Fruit fly (Drosophila melanogaster) whole organism, pupa: ENCODE measurements around the gene CG5854.

ENCODE experiments used
- CG10348 ChIP-seq: fragments of 200-800 bp; sonication (Bioruptor generic); IDR thresholded peaks from 2 replicates; pipeline ENCODE4 v1.3.6; 2022; ENCODE audit warnings: missing biosample characterization, missing genetic modification characterization
- CG12605 ChIP-seq: fragments of 200-800 bp; sonication (Bioruptor generic); IDR thresholded peaks from 2 replicates; pipeline ENCODE4 v1.3.6; 2022; ENCODE audit warnings: missing biosample characterization, missing genetic modification characterization
- CG13204 ChIP-seq: fragments of 200-800 bp; sonication (Bioruptor generic); optimal IDR thresholded peaks from 2 replicates; lab custom pipeline; 2018; ENCODE audit warnings: missing biosample characterization, mild to moderate bottlenecking, missing genetic modification characterization, moderate library complexity
- CG14655 ChIP-seq: fragments of 200-800 bp; sonication (Bioruptor generic); optimal IDR thresholded peaks from 3 replicates; lab custom pipeline; 2017; ENCODE audit warnings: mild to moderate bottlenecking, missing biosample characterization, missing genetic modification reagents, missing genetic modification characterization
- CG15710 ChIP-seq: fragments of 200-800 bp; sonication (Bioruptor generic); optimal IDR thresholded peaks from 2 replicates; lab custom pipeline; 2018; ENCODE audit warnings: missing biosample characterization, mild to moderate bottlenecking, missing genetic modification characterization, moderate library complexity
- CG17806 ChIP-seq: fragments of 200-800 bp; sonication (Bioruptor generic); optimal IDR thresholded peaks from 2 replicates; lab custom pipeline; 2018; ENCODE audit warnings: missing biosample characterization, mild to moderate bottlenecking, missing genetic modification characterization, moderate library complexity
- CG32121 ChIP-seq: fragments of 200-800 bp; sonication (Bioruptor generic); IDR thresholded peaks from 2 replicates; pipeline ENCODE4 v1.3.6; 2022; ENCODE audit warnings: missing biosample characterization, missing genetic modification characterization
- CG34367 ChIP-seq: fragments of 200-800 bp; sonication (Bioruptor generic); optimal IDR thresholded peaks from 2 replicates; lab custom pipeline; 2018; ENCODE audit warnings: missing biosample characterization, mild to moderate bottlenecking, missing genetic modification characterization
- CG4496 ChIP-seq: fragments of 200-800 bp; sonication (Bioruptor generic); IDR thresholded peaks from 3 replicates; pipeline ENCODE4 v1.3.6; 2022; ENCODE audit warnings: missing biosample characterization, missing genetic modification characterization
- CG8159 ChIP-seq: fragments of 200-800 bp; sonication (Bioruptor generic); optimal IDR thresholded peaks from 3 replicates; lab custom pipeline; 2018; ENCODE audit warnings: missing biosample characterization, mild to moderate bottlenecking, missing genetic modification characterization, moderate library complexity
- CG8301 ChIP-seq: fragments of 200-800 bp; sonication (Bioruptor generic); optimal IDR thresholded peaks from 2 replicates; lab custom pipeline; 2018; ENCODE audit warnings: missing biosample characterization, mild to moderate bottlenecking, missing genetic modification characterization
- CG9948 ChIP-seq: fragments of 200-800 bp; sonication (Bioruptor generic); optimal IDR thresholded peaks from 2 replicates; lab custom pipeline; 2018; ENCODE audit warnings: missing biosample characterization, mild to moderate bottlenecking, missing genetic modification characterization, moderate library complexity
- D1 ChIP-seq: fragments of 200-800 bp; sonication (Bioruptor generic); optimal IDR thresholded peaks from 2 replicates; lab custom pipeline; 2018; ENCODE audit warnings: missing biosample characterization, mild to moderate bottlenecking, missing genetic modification characterization, moderate library complexity
- EcR ChIP-seq: fragments of 200-800 bp; sonication (Bioruptor generic); optimal IDR thresholded peaks from 3 replicates; lab custom pipeline; 2019; ENCODE audit warnings: missing biosample characterization, missing genetic modification characterization, mild to moderate bottlenecking, moderate library complexity, missing genetic modification reagents
- Ets98B ChIP-seq: fragments of 200-800 bp; sonication (Bioruptor generic); IDR thresholded peaks from 2 replicates; pipeline ENCODE4 v1.3.6; 2022; ENCODE audit warnings: missing biosample characterization, missing genetic modification characterization
- Pif1A ChIP-seq: fragments of 200-800 bp; sonication (Bioruptor generic); optimal IDR thresholded peaks from 3 replicates; lab custom pipeline; 2016; ENCODE audit warnings: missing biosample characterization, missing genetic modification characterization
- Pif1B ChIP-seq: fragments of 200-800 bp; sonication (Bioruptor generic); optimal IDR thresholded peaks from 3 replicates; lab custom pipeline; 2016; ENCODE audit warnings: missing biosample characterization, missing genetic modification characterization
- Snoo ChIP-seq: fragments of 200-800 bp; sonication (Bioruptor generic); optimal IDR thresholded peaks from 3 replicates; lab custom pipeline; 2017; ENCODE audit warnings: missing biosample characterization, mild to moderate bottlenecking, missing genetic modification characterization, inconsistent platforms
- fd96Ca ChIP-seq: fragments of 200-800 bp; sonication (Bioruptor generic); IDR thresholded peaks from 3 replicates; pipeline ENCODE4 v1.3.6; 2022; ENCODE audit warnings: missing biosample characterization, missing genetic modification characterization
- gl ChIP-seq: fragments of 200-800 bp; sonication (Bioruptor generic); optimal IDR thresholded peaks from 2 replicates; lab custom pipeline; 2018; ENCODE audit warnings: missing biosample characterization, mild to moderate bottlenecking, missing genetic modification characterization
- rn ChIP-seq: fragments of 200-800 bp; sonication (Bioruptor generic); IDR thresholded peaks from 2 replicates; pipeline ENCODE4 v1.3.6; 2022; ENCODE audit warnings: missing biosample characterization, missing genetic modification characterization

Gene CG5854

DNA sequence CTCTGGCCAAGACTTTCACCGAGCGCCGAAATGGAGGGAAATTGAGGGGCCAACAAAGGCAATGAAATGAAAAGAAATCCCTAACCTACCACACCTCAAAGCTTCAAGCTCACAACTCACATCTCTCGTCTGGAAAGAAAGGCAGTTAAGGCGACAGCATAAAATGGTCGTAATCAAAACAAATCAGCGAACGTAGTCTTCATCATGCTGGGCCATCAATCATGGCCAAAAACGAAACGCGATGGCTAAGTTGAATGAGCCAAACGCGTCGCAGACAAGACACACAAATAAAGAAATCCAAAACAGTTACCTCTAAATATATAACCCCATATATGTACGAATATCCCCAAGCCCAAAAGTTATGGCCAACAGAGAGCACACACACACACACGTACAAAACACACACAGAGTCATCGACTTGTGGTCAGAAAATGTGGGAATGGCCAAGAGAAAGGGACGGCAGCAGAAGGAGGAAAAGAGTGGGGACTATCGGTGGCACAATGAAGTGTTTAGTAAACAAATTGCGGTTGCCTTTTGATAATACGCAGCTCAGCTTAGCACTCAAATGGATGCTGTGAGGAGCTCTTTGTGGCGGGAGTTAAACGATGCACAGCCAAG, 22.5 kb upstream of the CG5854 start:
- TF ChIP-seq EcR (GFP tag; lab: Kevin White, UChicago): peak; percentile 77
- TF ChIP-seq Ets98B (GFP tag; lab: Robert Waterston, UW): no peak

- TF ChIP-seq CG13204 (GFP tag; lab: Kevin White, UChicago) (peak; percentile 45), Snoo (tag; lab: Kevin White, UChicago) (no peak), EcR (GFP tag; lab: Kevin White, UChicago) (peak; percentile 36)
Observed at dm6 chr3R:23912349-23912748, 21.4 kb upstream of the CG5854 start.

DNA sequence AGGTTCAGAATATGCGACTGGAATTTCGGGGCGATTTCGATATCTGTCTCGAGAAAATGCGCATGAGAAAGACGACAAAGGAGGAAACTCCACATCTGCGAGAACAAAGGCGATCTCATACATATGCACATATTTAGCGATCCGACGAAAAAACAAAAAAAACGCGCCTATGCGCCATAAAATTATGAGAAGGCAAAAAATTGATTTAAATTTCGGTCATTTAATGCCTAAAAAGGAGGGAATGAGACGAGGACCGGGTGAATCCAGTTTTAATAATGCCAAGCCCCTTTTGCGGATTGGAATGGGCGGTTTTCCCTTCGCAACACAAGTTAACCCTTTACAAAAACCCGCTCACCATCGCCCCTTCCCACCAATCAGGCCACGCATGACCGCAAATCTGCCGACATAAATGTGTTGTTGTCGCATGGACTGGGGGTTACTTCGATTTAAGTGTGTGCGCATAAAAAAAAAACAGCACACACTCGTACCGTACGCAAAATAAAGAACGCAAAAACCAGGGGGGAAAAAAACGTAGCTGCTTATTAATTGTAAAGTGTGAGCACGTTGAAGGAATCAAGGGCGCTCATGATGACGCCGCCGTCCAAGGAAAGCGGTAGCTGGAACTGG, 19.2 kb upstream of the CG5854 start:
- no peak for TF ChIP-seq CG8159
- TF ChIP-seq CG4496 (GFP tag; lab: Robert Waterston, UW): no peak
- TF ChIP-seq CG32121 (GFP tag; lab: Robert Waterston, UW): no peak
- TF ChIP-seq EcR (GFP tag; lab: Kevin White, UChicago): no peak
- TF ChIP-seq Pif1B: no peak
- TF ChIP-seq Snoo (tag; lab: Kevin White, UChicago): no peak
- TF ChIP-seq CG17806 (tag; lab: Kevin White, UChicago): no peak
- TF ChIP-seq Ets98B (GFP tag; lab: Robert Waterston, UW): no peak
- no peak for TF ChIP-seq CG12605 (GFP tag; lab: Robert Waterston, UW)
- TF ChIP-seq CG9948 (tag; lab: Kevin White, UChicago): no peak
- no peak for TF ChIP-seq CG10348 (GFP tag; lab: Robert Waterston, UW)
- no peak for TF ChIP-seq CG8301 (tag; lab: Kevin White, UChicago)
- no peak for TF ChIP-seq CG15710 (tag; lab: Kevin White, UChicago)

dm6 chr3R:23915042-23915428, 18.7 kb upstream of the CG5854 start:
- TF ChIP-seq CG17806 (tag; lab: Kevin White, UChicago): peak; percentile 96
- TF ChIP-seq CG8159: peak; percentile 97
- TF ChIP-seq CG12605 (GFP tag; lab: Robert Waterston, UW): peak; percentile 73
- TF ChIP-seq CG34367 (tag; lab: Kevin White, UChicago): peak; percentile 96
- TF ChIP-seq CG13204 (GFP tag; lab: Kevin White, UChicago): peak; percentile 94
- TF ChIP-seq D1 (tag; lab: Kevin White, UChicago): peak; percentile 93
- TF ChIP-seq Pif1A (GFP tag; lab: Kevin White, UChicago): peak; percentile 95
- TF ChIP-seq Snoo (tag; lab: Kevin White, UChicago): peak; percentile 95
- peak; percentile 88 for TF ChIP-seq EcR (GFP tag; lab: Kevin White, UChicago)
- peak; percentile 78 for TF ChIP-seq CG14655
- peak; percentile 94 for TF ChIP-seq CG9948 (tag; lab: Kevin White, UChicago)
- peak; percentile 34; the same call in 1 of the 3 replicates for TF ChIP-seq fd96Ca (GFP tag; lab: Robert Waterston, UW)
- peak; percentile 98 for TF ChIP-seq CG15710 (tag; lab: Kevin White, UChicago)
- no peak for TF ChIP-seq CG10348 (GFP tag; lab: Robert Waterston, UW)
- TF ChIP-seq CG8301 (tag; lab: Kevin White, UChicago): peak; percentile 66
- TF ChIP-seq CG32121 (GFP tag; lab: Robert Waterston, UW): no peak
- TF ChIP-seq gl (tag; lab: Kevin White, UChicago): peak; percentile 91
- TF ChIP-seq Ets98B (GFP tag; lab: Robert Waterston, UW): peak; percentile 45; the same call in 1 of the 2 replicates
- peak; percentile 49 for TF ChIP-seq rn (GFP tag; lab: Robert Waterston, UW)
- TF ChIP-seq CG4496 (GFP tag; lab: Robert Waterston, UW): peak; percentile 86
- peak; percentile 95 for TF ChIP-seq Pif1B

- TF ChIP-seq Pif1B (peak; percentile 75), CG9948 (tag; lab: Kevin White, UChicago) (peak; percentile 92), gl (tag; lab: Kevin White, UChicago) (peak; percentile 78), D1 (tag; lab: Kevin White, UChicago) (peak; percentile 82), EcR (GFP tag; lab: Kevin White, UChicago) (no peak), CG4496 (GFP tag; lab: Robert Waterston, UW) (peak; percentile 61; the same call in 2 of the 3 replicates), Snoo (tag; lab: Kevin White, UChicago) (peak; percentile 82), Ets98B (GFP tag; lab: Robert Waterston, UW) (peak; percentile 38; the same call in 1 of the 2 replicates), CG15710 (tag; lab: Kevin White, UChicago) (peak; percentile 91), CG14655 (peak; percentile 83), CG32121 (GFP tag; lab: Robert Waterston, UW) (no peak), fd96Ca (GFP tag; lab: Robert Waterston, UW) (peak; percentile 70), CG10348 (GFP tag; lab: Robert Waterston, UW) (no peak), CG34367 (tag; lab: Kevin White, UChicago) (peak; percentile 90), CG17806 (tag; lab: Kevin White, UChicago) (peak; percentile 93), rn (GFP tag; lab: Robert Waterston, UW) (0 out of 2 replicates have a peak, but pooled peaks have one; percentile 27), Pif1A (GFP tag; lab: Kevin White, UChicago) (peak; percentile 88), CG13204 (GFP tag; lab: Kevin White, UChicago) (peak; percentile 62), CG12605 (GFP tag; lab: Robert Waterston, UW) (no peak; the same call in 1 of the 2 replicates), CG8159 (peak; percentile 94), CG8301 (tag; lab: Kevin White, UChicago) (peak; percentile 78)
- TF ChIP-seq, all 21 proteins: peak for 17
Observed at dm6 chr3R:23915967-23916366, 17.7 kb upstream of the CG5854 start.
